Worm (Caenorhabditis elegans): ENCODE measurements around the gene C07A12.2.

The C07A12.2 gene

ce11 chrX:4526412-4526811, 18.2 kb upstream of the C07A12.2 start:
- peak; percentile 1 for TF ChIP-seq sma-9 (GFP tag; optimal IDR thresholded peaks at IDR 0.05)
- TF ChIP-seq sma-9 (tag; optimal IDR thresholded peaks at IDR 0.05), result no peak
- peak; percentile 23 for TF ChIP-seq Y55F3AM.14 (GFP tag; optimal IDR thresholded peaks at IDR 0.05)
- TF ChIP-seq crh-2 (tag; optimal IDR thresholded peaks at IDR 0.05), result peak; percentile 37
- TF ChIP-seq mab-5 (tag; optimal IDR thresholded peaks at IDR 0.05), result no peak
- TF ChIP-seq snpc-4 (tag; optimal IDR thresholded peaks at IDR 0.05), result no peak
- no peak for TF ChIP-seq blmp-1 (tag; optimal IDR thresholded peaks at IDR 0.05; ENCODE audit: insufficient read depth)
- no peak for TF ChIP-seq zag-1 (tag; optimal IDR thresholded peaks at IDR 0.05)
- peak; percentile 22 for TF ChIP-seq nhr-21 (tag; optimal IDR thresholded peaks at IDR 0.05)
- TF ChIP-seq nhr-11 (tag; optimal IDR thresholded peaks at IDR 0.05), result no peak
- peak; percentile 42 for TF ChIP-seq sma-3 (GFP tag; optimal IDR thresholded peaks at IDR 0.05)
- no peak for TF ChIP-seq elt-3 (tag; optimal IDR thresholded peaks at IDR 0.05)
- TF ChIP-seq nhr-10 (tag; optimal IDR thresholded peaks at IDR 0.05), result no peak
- no peak for TF ChIP-seq nhr-12 (tag; optimal IDR thresholded peaks at IDR 0.05)
- no peak for TF ChIP-seq nhr-237 (tag; optimal IDR thresholded peaks at IDR 0.05)
- TF ChIP-seq R02D3.7 (tag; optimal IDR thresholded peaks at IDR 0.05), result no peak
- peak in 1 of 2 experiments; percentile 2 for TF ChIP-seq lsy-2 (tag; optimal IDR thresholded peaks at IDR 0.05)
- no peak for TF ChIP-seq nhr-77 (tag; optimal IDR thresholded peaks at IDR 0.05)
- no peak for TF ChIP-seq peb-1 (tag; optimal IDR thresholded peaks at IDR 0.05)

DNA sequence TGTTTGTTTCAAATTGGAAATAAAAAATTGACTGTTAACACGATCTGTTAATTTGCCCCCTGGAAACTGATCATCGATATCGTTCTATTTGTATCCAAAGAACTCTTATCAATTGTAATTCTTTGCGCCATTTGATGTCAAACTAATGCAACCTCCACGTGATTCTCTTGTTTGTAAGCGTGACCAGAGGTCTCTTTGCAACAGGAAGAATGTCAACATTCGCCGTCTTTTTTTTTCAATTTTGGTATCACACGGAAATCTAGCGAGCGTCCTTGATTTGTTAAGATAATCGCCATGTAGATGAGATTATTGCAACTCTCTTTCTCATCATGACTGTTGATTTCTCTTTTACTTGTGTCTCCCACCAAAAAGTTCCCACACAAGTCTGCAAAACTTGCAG, 15.7 kb upstream of the C07A12.2 start:
- TF ChIP-seq crh-2 (tag; optimal IDR thresholded peaks at IDR 0.05), result peak; percentile 56
- no peak for TF ChIP-seq mbf-1 (tag; optimal IDR thresholded peaks at IDR 0.05)
- TF ChIP-seq Y55F3AM.14 (GFP tag; optimal IDR thresholded peaks at IDR 0.05), result no peak
- TF ChIP-seq zag-1 (tag; optimal IDR thresholded peaks at IDR 0.05), result no peak
- no peak for TF ChIP-seq ceh-82 (tag; optimal IDR thresholded peaks at IDR 0.05)
- peak; percentile 89 for TF ChIP-seq sma-3 (GFP tag; optimal IDR thresholded peaks at IDR 0.05)
- TF ChIP-seq mdl-1 (tag; optimal IDR thresholded peaks at IDR 0.05), result peak; percentile 22 to 66
- TF ChIP-seq nhr-21 (tag; optimal IDR thresholded peaks at IDR 0.05), result peak; percentile 90
- no peak for TF ChIP-seq mab-5 (tag; optimal IDR thresholded peaks at IDR 0.05)
- no peak for TF ChIP-seq skn-1 (tag; optimal IDR thresholded peaks at IDR 0.05)
- no peak for TF ChIP-seq nhr-11 (tag; optimal IDR thresholded peaks at IDR 0.05)
- TF ChIP-seq nhr-237 (tag; optimal IDR thresholded peaks at IDR 0.05), result no peak
- TF ChIP-seq gmeb-1 (tag; optimal IDR thresholded peaks at IDR 0.05), result peak; percentile 63
- no peak for TF ChIP-seq lin-39 (tag; optimal IDR thresholded peaks at IDR 0.05)
- TF ChIP-seq C34F6.9 (tag; optimal IDR thresholded peaks at IDR 0.05), result peak; percentile 2
- peak; percentile 97 for TF ChIP-seq sma-9 (GFP tag; optimal IDR thresholded peaks at IDR 0.05)
- TF ChIP-seq sma-9 (tag; optimal IDR thresholded peaks at IDR 0.05), result no peak
- TF ChIP-seq lin-13 (GFP tag; optimal IDR thresholded peaks at IDR 0.05), result no peak
- TF ChIP-seq nhr-23 (tag; optimal IDR thresholded peaks at IDR 0.05), result no peak
- no peak for TF ChIP-seq snpc-4 (tag; optimal IDR thresholded peaks at IDR 0.05)
- peak; percentile 39 for TF ChIP-seq fos-1 (tag; optimal IDR thresholded peaks at IDR 0.05)
- TF ChIP-seq ceh-16 (tag; optimal IDR thresholded peaks at IDR 0.05), result peak; percentile 21
- TF ChIP-seq nhr-77 (tag; optimal IDR thresholded peaks at IDR 0.05), result no peak
- TF ChIP-seq unc-62 (GFP tag; optimal IDR thresholded peaks at IDR 0.05), result no peak
- no peak for TF ChIP-seq sem-4 (tag; optimal IDR thresholded peaks at IDR 0.05)
- TF ChIP-seq blmp-1 (tag; optimal IDR thresholded peaks at IDR 0.05; ENCODE audit: insufficient read depth), result peak; percentile 78
- TF ChIP-seq ztf-4 (tag; optimal IDR thresholded peaks at IDR 0.05), result no peak
- TF ChIP-seq F13H6.1 (tag; optimal IDR thresholded peaks at IDR 0.05), result peak; percentile 33
- TF ChIP-seq ama-1 (optimal IDR thresholded peaks at IDR 0.05), result no peak
- TF ChIP-seq unc-39 (tag; optimal IDR thresholded peaks at IDR 0.05), result no peak
- TF ChIP-seq R02D3.7 (tag; optimal IDR thresholded peaks at IDR 0.05), result no peak
- TF ChIP-seq ZK546.5 (tag; optimal IDR thresholded peaks at IDR 0.05), result no peak
- peak; percentile 73 for TF ChIP-seq nhr-129 (tag; optimal IDR thresholded peaks at IDR 0.05)
- no peak for TF ChIP-seq aly-2 (tag; optimal IDR thresholded peaks at IDR 0.05)
- TF ChIP-seq alr-1 (tag; optimal IDR thresholded peaks at IDR 0.05), result no peak
- no peak for TF ChIP-seq ztf-1 (GFP tag; conservative IDR thresholded peaks at IDR 0.05)
- TF ChIP-seq nhr-10 (tag; optimal IDR thresholded peaks at IDR 0.05), result no peak
- TF ChIP-seq ztf-11 (tag; optimal IDR thresholded peaks at IDR 0.05), result no peak
- TF ChIP-seq nhr-6 (tag; optimal IDR thresholded peaks at IDR 0.05), result no peak
- peak; percentile 92 for TF ChIP-seq nhr-25 (tag; optimal IDR thresholded peaks at IDR 0.05)
- no peak for TF ChIP-seq dmd-4 (tag; optimal IDR thresholded peaks at IDR 0.05)
- no peak for TF ChIP-seq peb-1 (tag; optimal IDR thresholded peaks at IDR 0.05)
- no peak for TF ChIP-seq nhr-12 (tag; optimal IDR thresholded peaks at IDR 0.05)
- no peak for TF ChIP-seq lin-11 (tag; optimal IDR thresholded peaks at IDR 0.05)
- peak; percentile 29 for TF ChIP-seq elt-1 (tag; optimal IDR thresholded peaks at IDR 0.05)
- TF ChIP-seq lsy-2 (tag; optimal IDR thresholded peaks at IDR 0.05), result peak in 1 of 2 experiments; percentile 43
- no peak for TF ChIP-seq unc-55 (GFP tag; optimal IDR thresholded peaks at IDR 0.05)
- no peak for TF ChIP-seq egl-27 (tag; optimal IDR thresholded peaks at IDR 0.05)
- no peak for TF ChIP-seq elt-3 (tag; optimal IDR thresholded peaks at IDR 0.05)
